Worm (Caenorhabditis elegans): ENCODE measurements around the gene emc-3.
A peak's percentile ranks its signal among the peaks of the same experiment; 100 is the strongest.

emc-3 gene

ce11 chrIV:13388779-13389178 lies 7.1 kb upstream of the emc-3 start (continued):
- TF ChIP-seq bed-1 (GFP tag; IDR thresholded peaks at IDR 0.05), result no peak
- TF ChIP-seq lin-40 (tag; optimal IDR thresholded peaks at IDR 0.05), result peak; percentile 47
- TF ChIP-seq gei-17 (GFP tag; optimal IDR thresholded peaks at IDR 0.05), result peak; percentile 20
- peak; percentile 36 for TF ChIP-seq ZK185.1 (tag; optimal IDR thresholded peaks at IDR 0.05; ENCODE audit: poor library complexity, severe bottlenecking)
- TF ChIP-seq B0035.1 (tag; optimal IDR thresholded peaks at IDR 0.05), result peak; percentile 74
- no peak for TF ChIP-seq egl-44 (GFP tag; IDR thresholded peaks at IDR 0.05)
- peak; percentile 70 for TF ChIP-seq B0336.3 (GFP tag; IDR thresholded peaks at IDR 0.05)
- TF ChIP-seq die-1 (tag; optimal IDR thresholded peaks at IDR 0.05), result no peak
- TF ChIP-seq ama-1 (optimal IDR thresholded peaks at IDR 0.05), result peak; percentile 62
- no peak for TF ChIP-seq ama-1 (GFP tag; optimal IDR thresholded peaks at IDR 0.05)
- 0 out of 2 replicates have a peak, but pooled peaks have one; percentile 57 for TF ChIP-seq Y53G8AR.9 (GFP tag; conservative IDR thresholded peaks at IDR 0.05)
- TF ChIP-seq pbrm-1 (GFP tag; IDR thresholded peaks at IDR 0.05), result peak; percentile 71
- peak; percentile 51 for TF ChIP-seq mcd-1 (GFP tag; IDR thresholded peaks at IDR 0.05)
- TF ChIP-seq tlf-1 (GFP tag; optimal IDR thresholded peaks at IDR 0.05), result peak; percentile 29
- TF ChIP-seq somi-1 (GFP tag; optimal IDR thresholded peaks at IDR 0.05), result no peak
- TF ChIP-seq repo-1 (tag; optimal IDR thresholded peaks at IDR 0.05), result peak; percentile 82
- TF ChIP-seq ceh-100 (GFP tag; IDR thresholded peaks at IDR 0.05), result no peak
- TF ChIP-seq madf-3 (GFP tag; IDR thresholded peaks at IDR 0.05), result 0 out of 2 replicates have a peak, but pooled peaks have one; percentile 60

- no peak for TF ChIP-seq tbp1 (GFP tag; optimal IDR thresholded peaks at IDR 0.05)
- no peak for TF ChIP-seq aptf-2 (GFP tag; conservative IDR thresholded peaks at IDR 0.05)
- TF ChIP-seq K11D2.4 (GFP tag; IDR thresholded peaks at IDR 0.05), result no peak
- no peak for TF ChIP-seq aptf-3 (GFP tag; IDR thresholded peaks at IDR 0.05)
- no peak for TF ChIP-seq ztf-28 (GFP tag; IDR thresholded peaks at IDR 0.05)
- no peak for TF ChIP-seq bed-2 (GFP tag; IDR thresholded peaks at IDR 0.05)
- no peak for TF ChIP-seq Y95B8A.8 (GFP tag; IDR thresholded peaks at IDR 0.05)
- no peak for TF ChIP-seq unc-130 (GFP tag; optimal IDR thresholded peaks at IDR 0.05)
- TF ChIP-seq akir-1 (GFP tag; optimal IDR thresholded peaks at IDR 0.05), result no peak
- no peak for TF ChIP-seq ekl-4 (GFP tag; IDR thresholded peaks at IDR 0.05)
- no peak for TF ChIP-seq nfyb-1 (GFP tag; IDR thresholded peaks at IDR 0.05)
- TF ChIP-seq F37B4.10 (GFP tag; IDR thresholded peaks at IDR 0.05), result no peak
- TF ChIP-seq C06A6.2 (GFP tag; conservative IDR thresholded peaks at IDR 0.05), result no peak
- TF ChIP-seq F57C9.4 (tag; optimal IDR thresholded peaks at IDR 0.05), result no peak
- no peak for TF ChIP-seq lir-1 (GFP tag; conservative IDR thresholded peaks at IDR 0.05)
- TF ChIP-seq B0035.1 (tag; optimal IDR thresholded peaks at IDR 0.05), result no peak
- no peak for TF ChIP-seq Y67H2A.10 (GFP tag; conservative IDR thresholded peaks at IDR 0.05)
- TF ChIP-seq die-1 (tag; optimal IDR thresholded peaks at IDR 0.05), result no peak
Observed at ce11 chrIV:13386903-13387302, 5.2 kb upstream of the emc-3 start, which contains the start of gene lsm-3. lsm-3 (plus strand) TSS chrIV:13387203.

- no peak for TF ChIP-seq B0336.3 (GFP tag; IDR thresholded peaks at IDR 0.05)
- no peak for TF ChIP-seq lag-1 (GFP tag; IDR thresholded peaks at IDR 0.05)
- TF ChIP-seq hsf-1 (GFP tag; IDR thresholded peaks at IDR 0.05), result no peak
- no peak for TF ChIP-seq sptf-2 (GFP tag; optimal IDR thresholded peaks at IDR 0.05)
- peak; percentile 51; the same call in 1 of the 2 replicates for TF ChIP-seq madf-6 (GFP tag; IDR thresholded peaks at IDR 0.05)
- no peak for TF ChIP-seq nhr-90 (tag; optimal IDR thresholded peaks at IDR 0.05)
- no peak for TF ChIP-seq egl-44 (GFP tag; IDR thresholded peaks at IDR 0.05)
- peak; percentile 47 for TF ChIP-seq lin-40 (tag; optimal IDR thresholded peaks at IDR 0.05)
- no peak for TF ChIP-seq ztf-22 (GFP tag; optimal IDR thresholded peaks at IDR 0.05)
- no peak for TF ChIP-seq akir-1 (GFP tag; optimal IDR thresholded peaks at IDR 0.05)
- no peak for TF ChIP-seq sea-2 (GFP tag; IDR thresholded peaks at IDR 0.05)
- TF ChIP-seq xnd-1 (tag; optimal IDR thresholded peaks at IDR 0.05), result no peak
- TF ChIP-seq snpc-1.1 (tag; optimal IDR thresholded peaks at IDR 0.05; ENCODE audit: insufficient read depth), result peak; percentile 61
- peak; percentile 39 for TF ChIP-seq rpc-1 (optimal IDR thresholded peaks at IDR 0.05)
- no peak for TF ChIP-seq rpc-1 (tag; optimal IDR thresholded peaks at IDR 0.05)
- no peak for TF ChIP-seq snpc-4 (GFP tag; optimal IDR thresholded peaks at IDR 0.05)
- TF ChIP-seq snpc-4 (tag; optimal IDR thresholded peaks at IDR 0.05), result peak; percentile 5 to 81 (median 66)
- no peak for TF ChIP-seq ccch-3 (GFP tag; optimal IDR thresholded peaks at IDR 0.05)
- no peak for TF ChIP-seq Y67H2A.10 (GFP tag; conservative IDR thresholded peaks at IDR 0.05)
Observed at ce11 chrIV:13386043-13386442, 4.3 kb upstream of the emc-3 start, which contains the start of the genes Y62E10A.20, Y62E10A.23 and mdt-9. Y62E10A.20 (minus strand) TSS chrIV:13386091. Y62E10A.23 (plus strand) TSS chrIV:13386324. mdt-9 (plus strand) TSS chrIV:13386380.

All from whole organism, young adult.